Worm (Caenorhabditis elegans) whole organism, L1 larva: ENCODE results near the gene knl-1.

ENCODE experiments used
- C16A3.4 ChIP-seq: fragments of 150-350 bp; optimal IDR thresholded peaks from 2 replicates; lab custom pipeline; 2014; ENCODE audit warnings: missing biosample characterization, missing genetic modification characterization
- F16B12.6 ChIP-seq: fragments of 150-350 bp; optimal IDR thresholded peaks from 2 replicates; lab custom pipeline; 2014; ENCODE audit warnings: missing biosample characterization, missing genetic modification characterization
- Y116A8C.19 ChIP-seq: sonication (generic microtip); optimal IDR thresholded peaks from 2 replicates; lab custom pipeline; 2016; ENCODE audit warnings: missing compliant biosample characterization, missing genetic modification characterization, borderline replicate concordance
- aha-1 ChIP-seq: fragments of 150-350 bp; optimal IDR thresholded peaks from 2 replicates; lab custom pipeline; 2014; ENCODE audit warnings: missing biosample characterization, missing genetic modification characterization
- aly-2 ChIP-seq: fragments of 150-350 bp; optimal IDR thresholded peaks from 2 replicates; lab custom pipeline; 2014; ENCODE audit warnings: missing biosample characterization, missing genetic modification characterization
- ama-1 ChIP-seq: fragments of 150-350 bp; optimal IDR thresholded peaks from 2 replicates; lab custom pipeline; 2014
- ceh-63 ChIP-seq: fragments of 200-800 bp; sonication (Bioruptor generic); optimal IDR thresholded peaks from 2 replicates; lab custom pipeline; 2018; ENCODE audit warnings: mild to moderate bottlenecking, missing genetic modification characterization, missing compliant biosample characterization
- ceh-8 ChIP-seq: fragments of 200-800 bp; sonication (Bioruptor generic); optimal IDR thresholded peaks from 2 replicates; lab custom pipeline; 2018; ENCODE audit warnings: mild to moderate bottlenecking, missing genetic modification characterization, moderate library complexity, missing compliant biosample characterization
- ceh-90 ChIP-seq: sonication (generic microtip); optimal IDR thresholded peaks from 2 replicates; lab custom pipeline; 2016; ENCODE audit warnings: missing genetic modification characterization, missing compliant biosample characterization
- ces-1 ChIP-seq: fragments of 150-350 bp; optimal IDR thresholded peaks from 2 replicates; lab custom pipeline; 2014; ENCODE audit warnings: missing biosample characterization, missing genetic modification reagents, missing genetic modification characterization
- dpl-1 ChIP-seq, 3 experiments: fragments of 150-350 bp in 2 of 3; sonication (generic microtip) in 1 of 3; optimal IDR thresholded peaks; 2 replicates each; lab custom pipeline; 2014 to 2017; ENCODE audit warnings: missing biosample characterization in 3 of 3, missing genetic modification characterization in 3 of 3, missing genetic modification reagents in 3 of 3
- efl-1 ChIP-seq, 4 experiments: fragments of 150-350 bp; optimal IDR thresholded peaks in 3 of 4; peaks in 1 of 4; 1 replicate in 1 of 4; 2 replicates in 3 of 4; lab custom pipeline; 2014; ENCODE audit warnings: missing biosample characterization in 2 of 4, missing genetic modification characterization in 2 of 4, missing genetic modification reagents in 2 of 4
- efl-3 ChIP-seq: fragments of 200-800 bp; sonication (Bioruptor generic); optimal IDR thresholded peaks from 2 replicates; lab custom pipeline; 2018; ENCODE audit warnings: mild to moderate bottlenecking, missing genetic modification characterization, missing compliant biosample characterization
- egl-13 ChIP-seq: sonication (generic microtip); optimal IDR thresholded peaks from 2 replicates; lab custom pipeline; 2016; ENCODE audit warnings: missing genotype, missing genetic modification reagents, missing genetic modification characterization, missing compliant biosample characterization
- egl-27 ChIP-seq, 2 experiments: fragments of 150-350 bp in 1 of 2; sonication (generic microtip); optimal IDR thresholded peaks; 3 replicates each; lab custom pipeline; 2017 to 2018; ENCODE audit warnings: missing biosample characterization in 2 of 2, missing genetic modification characterization in 2 of 2, missing genetic modification reagents in 2 of 2
- elt-3 ChIP-seq, 6 experiments: fragments of 150-350 bp in 1 of 6; sonication (generic microtip); optimal IDR thresholded peaks; 2 replicates each; lab custom pipeline; 2017 to 2018; ENCODE audit warnings: missing biosample characterization in 6 of 6, missing genetic modification characterization in 6 of 6, inconsistent platforms in 1 of 6
- jun-1 ChIP-seq: fragments of 150-350 bp; optimal IDR thresholded peaks from 2 replicates; lab custom pipeline; 2014; ENCODE audit warnings: missing biosample characterization, missing genetic modification reagents, missing genetic modification characterization
- lin-13 ChIP-seq: fragments of 150-350 bp; optimal IDR thresholded peaks from 2 replicates; lab custom pipeline; 2014; ENCODE audit warnings: missing biosample characterization, missing genetic modification reagents, missing genetic modification characterization
- lin-14 ChIP-seq: fragments of 200-800 bp; sonication (Bioruptor generic); optimal IDR thresholded peaks from 2 replicates; lab custom pipeline; 2018; ENCODE audit warnings: mild to moderate bottlenecking, missing genetic modification characterization, moderate library complexity, missing compliant biosample characterization
- lsy-2 ChIP-seq, 2 experiments: fragments of 150-350 bp; optimal IDR thresholded peaks; 2 replicates each; lab custom pipeline; 2014; ENCODE audit warnings: missing biosample characterization in 2 of 2, missing genetic modification characterization in 2 of 2
- mep-1 ChIP-seq: fragments of 150-350 bp; optimal IDR thresholded peaks from 2 replicates; lab custom pipeline; 2014; ENCODE audit warnings: missing biosample characterization, missing genetic modification characterization
- nhr-12 ChIP-seq: sonication (generic microtip); optimal IDR thresholded peaks from 2 replicates; lab custom pipeline; 2017; ENCODE audit warnings: missing biosample characterization, missing genetic modification characterization
- nhr-19 ChIP-seq: fragments of 200-800 bp; sonication (Bioruptor generic); conservative IDR thresholded peaks from 2 replicates; pipeline ENCODE4 v1.3.6; 2022; ENCODE audit warnings: missing genetic modification characterization, missing compliant biosample characterization
- nhr-28 ChIP-seq: fragments of 150-350 bp; optimal IDR thresholded peaks from 2 replicates; lab custom pipeline; 2014; ENCODE audit warnings: missing biosample characterization, missing genetic modification characterization
- nhr-90 ChIP-seq: sonication (generic microtip); optimal IDR thresholded peaks from 2 replicates; lab custom pipeline; 2016; ENCODE audit warnings: mild to moderate bottlenecking, missing genetic modification characterization, missing compliant biosample characterization; ENCODE audit not compliant: poor library complexity
- skn-1 ChIP-seq: fragments of 150-350 bp; optimal IDR thresholded peaks from 2 replicates; lab custom pipeline; 2014; ENCODE audit warnings: missing biosample characterization, missing genetic modification characterization
- snpc-4 ChIP-seq: fragments of 150-350 bp; optimal IDR thresholded peaks from 2 replicates; lab custom pipeline; 2014; ENCODE audit warnings: missing biosample characterization, missing genetic modification characterization
- sptf-1 ChIP-seq: fragments of 150-350 bp; optimal IDR thresholded peaks from 2 replicates; lab custom pipeline; 2014; ENCODE audit warnings: missing biosample characterization, missing genetic modification characterization
- sup-37 ChIP-seq: fragments of 200-800 bp; sonication (Bioruptor generic); optimal IDR thresholded peaks from 2 replicates; lab custom pipeline; 2018; ENCODE audit warnings: mild to moderate bottlenecking, missing genetic modification characterization, missing compliant biosample characterization
- tlp-1 ChIP-seq: fragments of 150-350 bp; optimal IDR thresholded peaks from 2 replicates; lab custom pipeline; 2014; ENCODE audit warnings: missing biosample characterization, missing genetic modification characterization
- unc-130 ChIP-seq: fragments of 150-350 bp; optimal IDR thresholded peaks from 2 replicates; lab custom pipeline; 2017; ENCODE audit warnings: missing biosample characterization, missing genetic modification characterization, inconsistent platforms
- unc-62 ChIP-seq: fragments of 150-350 bp; optimal IDR thresholded peaks from 2 replicates; lab custom pipeline; 2014; ENCODE audit warnings: missing biosample characterization, missing genetic modification reagents, missing genetic modification characterization
- unc-98 ChIP-seq: fragments of 200-800 bp; sonication (Bioruptor generic); IDR thresholded peaks from 2 replicates; pipeline ENCODE4 v1.3.6; 2022; ENCODE audit warnings: missing genetic modification characterization, missing compliant biosample characterization
- vab-15 ChIP-seq: sonication (generic microtip); optimal IDR thresholded peaks from 2 replicates; lab custom pipeline; 2017; ENCODE audit warnings: missing genotype, mild to moderate bottlenecking, missing genetic modification characterization, missing compliant biosample characterization
- zag-1 ChIP-seq: fragments of 150-350 bp; optimal IDR thresholded peaks from 2 replicates; lab custom pipeline; 2014; ENCODE audit warnings: missing biosample characterization, missing genetic modification characterization
- zip-4 ChIP-seq: fragments of 200-800 bp; sonication (Bioruptor generic); optimal IDR thresholded peaks from 2 replicates; lab custom pipeline; 2018; ENCODE audit warnings: mild to moderate bottlenecking, missing genetic modification characterization, moderate library complexity, missing compliant biosample characterization

Gene knl-1

ce11 chrIII:8249381-8249780 is 1.1 kb upstream of the knl-1 start, which contains the start of the genes C02F5.10 and C02F5.2:
C02F5.10 (minus strand) TSS chrIII:8249481.
C02F5.2 (plus strand) TSS chrIII:8249619.
- no peak for TF ChIP-seq nhr-12 (tag; lab: Kevin White, UChicago)
- TF ChIP-seq snpc-4 = no peak
- TF ChIP-seq C16A3.4 = no peak
- TF ChIP-seq egl-27 (tag; optimal IDR thresholded peaks at IDR 0.05; lab: Kevin White, UChicago) = no peak
- no peak for TF ChIP-seq sup-37
- TF ChIP-seq ceh-8 (GFP tag; lab: Kevin White, UChicago) = no peak
- no peak for TF ChIP-seq jun-1 (tag; lab: Kevin White, UChicago)
- no peak for TF ChIP-seq dpl-1 (GFP tag; optimal IDR thresholded peaks at IDR 0.05; lab: Kevin White, UChicago)
- no peak for TF ChIP-seq lin-13 (GFP tag; lab: Kevin White, UChicago)
- TF ChIP-seq efl-1 (optimal IDR thresholded peaks at IDR 0.05; lab: Kevin White, UChicago) = no peak
- no peak for TF ChIP-seq efl-1 (GFP tag; optimal IDR thresholded peaks at IDR 0.05 in 1 of 2; lab: Kevin White, UChicago)
- no peak for TF ChIP-seq ceh-90 (tag; lab: Kevin White, UChicago)
- no peak for TF ChIP-seq unc-130 (tag; lab: Kevin White, UChicago)
- no peak for TF ChIP-seq mep-1 (tag; lab: Kevin White, UChicago)
- TF ChIP-seq vab-15 (tag; lab: Kevin White, UChicago) = no peak
- no peak for TF ChIP-seq ama-1 (lab: Kevin White, UChicago)
- no peak for TF ChIP-seq nhr-28
- TF ChIP-seq skn-1 = no peak
- TF ChIP-seq, all 84 proteins: peak for 0

- TF ChIP-seq lin-14 (GFP tag; lab: Kevin White, UChicago) (peak; percentile 54), C16A3.4 (no peak), ceh-63 (no peak), unc-62 (GFP tag; lab: Kevin White, UChicago) (no peak), efl-3 (GFP tag; lab: Kevin White, UChicago) (no peak)
These were observed 4.5 kb downstream of the knl-1 start, which contains the start of gene F09G8.5 for ce11 chrIII:8254938-8255337. F09G8.5 (plus strand) TSS chrIII:8254975.

- TF ChIP-seq ces-1 (GFP tag; lab: Kevin White, UChicago) (no peak), lin-13 (GFP tag; lab: Kevin White, UChicago) (no peak), tlp-1 (tag; lab: Kevin White, UChicago) (no peak), efl-3 (GFP tag; lab: Kevin White, UChicago) (no peak), F16B12.6 (tag; lab: Kevin White, UChicago) (no peak), nhr-19 (GFP tag; lab: Robert Waterston, UW) (no peak)
- TF ChIP-seq, all 84 proteins: peak for 0
These were observed 7.6 kb downstream of the knl-1 start, which contains the start of gene ncr-2 for ce11 chrIII:8258045-8258444. ncr-2 (plus strand) TSS chrIII:8258345.

- no peak for TF ChIP-seq lsy-2 (tag; optimal IDR thresholded peaks at IDR 0.05; lab: Kevin White, UChicago)
- TF ChIP-seq ceh-8 (GFP tag; lab: Kevin White, UChicago) = peak; percentile 33
These were observed 12.2 kb downstream of the knl-1 start for ce11 chrIII:8262599-8262998.

- TF ChIP-seq Y116A8C.19 (tag; lab: Kevin White, UChicago) (no peak), elt-3 (tag; optimal IDR thresholded peaks at IDR 0.05; lab: Kevin White, UChicago) (peak in 3 of 6 experiments; percentile 3 to 42 (median 36)), aha-1 (no peak), zag-1 (tag; lab: Kevin White, UChicago) (no peak), vab-15 (tag; lab: Kevin White, UChicago) (no peak), lin-14 (GFP tag; lab: Kevin White, UChicago) (peak; percentile 40), sptf-1 (no peak), zip-4 (GFP tag; lab: Kevin White, UChicago) (no peak), unc-98 (GFP tag; lab: Robert Waterston, UW) (no peak), ceh-8 (GFP tag; lab: Kevin White, UChicago) (no peak), egl-13 (tag; lab: Kevin White, UChicago) (no peak), skn-1 (no peak), nhr-90 (tag; lab: Kevin White, UChicago) (no peak), unc-62 (GFP tag; lab: Kevin White, UChicago) (no peak), aly-2 (tag; lab: Kevin White, UChicago) (no peak), nhr-28 (no peak)
These were observed 12.9 kb downstream of the knl-1 start, which contains the start of gene col-91 for ce11 chrIII:8263377-8263776. col-91 (minus strand) TSS chrIII:8263664.
